Fruit fly (Drosophila melanogaster): Measurements from ENCODE around the gene Smr.
A peak's percentile ranks its signal among the peaks of the same experiment; 100 is the strongest.

Gene Smr

dm6 chrX:12754348-12754733 is 11.9 kb upstream of the Smr start (continued):
- TF ChIP-seq danr (GFP tag; IDR thresholded peaks at IDR 0.05) (peak; percentile 88), Awh (GFP tag; IDR thresholded peaks at IDR 0.05) (peak; percentile 89), B-H1 (GFP tag; IDR thresholded peaks at IDR 0.05) (peak; percentile 91), kay (GFP tag; optimal IDR thresholded peaks at IDR 0.05) (peak; percentile 60), CG31388 (GFP tag; optimal IDR thresholded peaks at IDR 0.05) (peak; percentile 76), nerfin-1 (tag; optimal IDR thresholded peaks at IDR 0.05) (peak; percentile 63), Eip74EF (GFP tag; optimal IDR thresholded peaks at IDR 0.05) (peak in 1 of 2 experiments; percentile 55), grau (tag; optimal IDR thresholded peaks at IDR 0.05) (peak; percentile 99), CG18764 (GFP tag; optimal IDR thresholded peaks at IDR 0.05) (peak; percentile 71), CG12104 (GFP tag; optimal IDR thresholded peaks at IDR 0.05) (peak; percentile 78), jing (GFP tag; optimal IDR thresholded peaks at IDR 0.05) (peak; percentile 82), ro (GFP tag; IDR thresholded peaks at IDR 0.05) (peak; percentile 80), Ada2b (GFP tag; IDR thresholded peaks at IDR 0.05) (peak; percentile 96), ranshi (GFP tag; IDR thresholded peaks at IDR 0.05) (peak; percentile 95), dm (GFP tag; optimal IDR thresholded peaks at IDR 0.05) (peak; percentile 74), kah (GFP tag; optimal IDR thresholded peaks at IDR 0.05) (peak; percentile 45), nom (GFP tag; optimal IDR thresholded peaks at IDR 0.05) (peak; percentile 91), ham (GFP tag; IDR thresholded peaks at IDR 0.05) (peak; percentile 86), Lhr (GFP tag; optimal IDR thresholded peaks at IDR 0.05) (peak; percentile 44), tna (GFP tag; IDR thresholded peaks at IDR 0.05; ENCODE audit: partially characterized antibody) (no peak), Poxn (GFP tag; IDR thresholded peaks at IDR 0.05) (peak; percentile 93), CG18619 (GFP tag; optimal IDR thresholded peaks at IDR 0.05) (peak; percentile 88), Antp (GFP tag; optimal IDR thresholded peaks at IDR 0.05) (peak; percentile 86), al (GFP tag; IDR thresholded peaks at IDR 0.05) (peak; percentile 97), sim (GFP tag; IDR thresholded peaks at IDR 0.05) (0 out of 2 replicates have a peak, but pooled peaks have one; percentile 57), mld (GFP tag; IDR thresholded peaks at IDR 0.05; ENCODE audit: partially characterized antibody) (no peak), ind (GFP tag; optimal IDR thresholded peaks at IDR 0.05) (peak; percentile 95), CG17568 (GFP tag; optimal IDR thresholded peaks at IDR 0.05) (peak; percentile 73), CG10959 (GFP tag; IDR thresholded peaks at IDR 0.05) (peak; percentile 75), slp2 (GFP tag; optimal IDR thresholded peaks at IDR 0.05) (peak; percentile 74), CG3995 (GFP tag; optimal IDR thresholded peaks at IDR 0.05) (peak; percentile 61), crp (GFP tag; optimal IDR thresholded peaks at IDR 0.05) (peak in 1 of 2 experiments; percentile 41), CG13296 (GFP tag; optimal IDR thresholded peaks at IDR 0.05) (peak; percentile 86), trh (GFP tag; optimal IDR thresholded peaks at IDR 0.05) (peak; percentile 70), zen2 (GFP tag; IDR thresholded peaks at IDR 0.05; ENCODE audit: partially characterized antibody) (no peak), lmd (GFP tag; IDR thresholded peaks at IDR 0.05) (peak; percentile 97), CG9727 (GFP tag; optimal IDR thresholded peaks at IDR 0.05) (peak; percentile 90), gem (tag; optimal IDR thresholded peaks at IDR 0.05) (peak; percentile 95), CG6813 (GFP tag; optimal IDR thresholded peaks at IDR 0.05) (peak; percentile 84), CG4820 (GFP tag; optimal IDR thresholded peaks at IDR 0.05) (peak; percentile 89), CG7745 (tag; optimal IDR thresholded peaks at IDR 0.05) (no peak), Stat92E (GFP tag; optimal IDR thresholded peaks at IDR 0.05) (no peak), Scr (GFP tag; IDR thresholded peaks at IDR 0.05; ENCODE audit: partially characterized antibody) (no peak), tio (GFP tag; optimal IDR thresholded peaks at IDR 0.05) (peak; percentile 87), CG8388 (GFP tag; optimal IDR thresholded peaks at IDR 0.05) (peak; percentile 89), Ssrp (tag; optimal IDR thresholded peaks at IDR 0.05) (peak; percentile 86), HHEX (GFP tag; optimal IDR thresholded peaks at IDR 0.05) (peak; percentile 88), CG15073 (GFP tag; optimal IDR thresholded peaks at IDR 0.05) (peak; percentile 25), gsb-n (tag; optimal IDR thresholded peaks at IDR 0.05) (peak; percentile 53), aop (GFP tag; IDR thresholded peaks at IDR 0.05) (peak; percentile 67; the same call in 1 of the 2 replicates)
